Fruit fly (Drosophila melanogaster): ENCODE data around the gene CG14043.

DNA sequence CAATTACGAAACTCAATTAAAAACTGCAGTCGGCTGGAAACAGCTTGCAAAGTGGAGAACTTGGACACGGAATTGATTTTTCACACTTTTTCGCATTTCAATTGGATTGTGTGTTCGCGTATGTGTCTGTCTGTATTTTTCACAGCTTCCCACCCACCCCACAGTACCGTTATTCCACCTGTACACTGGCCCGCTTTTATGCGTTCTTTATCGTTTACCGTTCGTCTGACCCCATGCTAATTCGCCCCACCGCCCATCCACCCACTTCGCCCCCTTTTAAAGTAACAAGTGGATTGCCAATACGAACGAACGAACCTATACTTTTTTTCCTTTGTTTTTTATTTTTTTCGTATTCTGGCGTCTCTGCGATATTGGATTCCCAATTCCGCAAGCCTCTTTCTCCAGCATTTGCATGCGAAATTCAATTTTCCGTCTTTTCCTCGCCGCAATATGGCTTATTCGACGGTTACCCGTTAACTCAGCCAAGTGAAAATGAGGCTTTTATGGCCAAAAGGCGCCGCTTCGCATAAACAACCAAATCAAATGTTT lies 10.7 kb downstream of the CG14043 start:
- TF ChIP-seq ttk (optimal IDR thresholded peaks at IDR 0.05) (no peak), h (optimal IDR thresholded peaks at IDR 0.05) (no peak), insv (optimal IDR thresholded peaks at IDR 0.05) (no peak), Myc (optimal IDR thresholded peaks at IDR 0.05) (no peak)
